Worm (Caenorhabditis elegans) whole organism, L1 larva: ENCODE measurements around the gene str-140.

Experiments
- F16B12.6 ChIP-seq: fragments of 150-350 bp; optimal IDR thresholded peaks from 2 replicates; lab custom pipeline; 2014; ENCODE audit warnings: missing biosample characterization, missing genetic modification characterization
- Y116A8C.19 ChIP-seq: sonication (generic microtip); optimal IDR thresholded peaks from 2 replicates; lab custom pipeline; 2016; ENCODE audit warnings: missing compliant biosample characterization, missing genetic modification characterization, borderline replicate concordance
- ama-1 ChIP-seq: fragments of 150-350 bp; optimal IDR thresholded peaks from 2 replicates; lab custom pipeline; 2014
- blmp-1 ChIP-seq: fragments of 150-350 bp; optimal IDR thresholded peaks from 2 replicates; lab custom pipeline; 2014; ENCODE audit warnings: missing biosample characterization, missing genetic modification characterization
- ceh-8 ChIP-seq: fragments of 200-800 bp; sonication (Bioruptor generic); optimal IDR thresholded peaks from 2 replicates; lab custom pipeline; 2018; ENCODE audit warnings: mild to moderate bottlenecking, missing genetic modification characterization, moderate library complexity, missing compliant biosample characterization
- dpl-1 ChIP-seq, 3 experiments: fragments of 150-350 bp in 2 of 3; sonication (generic microtip) in 1 of 3; optimal IDR thresholded peaks; 2 replicates each; lab custom pipeline; 2014 to 2017; ENCODE audit warnings: missing biosample characterization in 3 of 3, missing genetic modification characterization in 3 of 3, missing genetic modification reagents in 3 of 3
- dsc-1 ChIP-seq: sonication (generic microtip); optimal IDR thresholded peaks from 2 replicates; lab custom pipeline; 2016; ENCODE audit warnings: mild to moderate bottlenecking, missing genetic modification characterization, missing compliant biosample characterization
- elt-2 ChIP-seq: sonication (generic microtip); optimal IDR thresholded peaks from 2 replicates; lab custom pipeline; 2016; ENCODE audit warnings: missing genetic modification characterization, mild to moderate bottlenecking, inconsistent platforms, missing compliant biosample characterization, missing genetic modification reagents
- elt-3 ChIP-seq, 6 experiments: fragments of 150-350 bp in 1 of 6; sonication (generic microtip); optimal IDR thresholded peaks; 2 replicates each; lab custom pipeline; 2017 to 2018; ENCODE audit warnings: missing biosample characterization in 6 of 6, missing genetic modification characterization in 6 of 6, inconsistent platforms in 1 of 6
- fkh-4 ChIP-seq: sonication (generic microtip); optimal IDR thresholded peaks from 2 replicates; lab custom pipeline; 2016; ENCODE audit warnings: missing compliant biosample characterization, missing genetic modification characterization, borderline replicate concordance
- hlh-17 ChIP-seq: fragments of 200-800 bp; sonication (Bioruptor generic); optimal IDR thresholded peaks from 2 replicates; lab custom pipeline; 2018; ENCODE audit warnings: missing genetic modification characterization, mild to moderate bottlenecking, missing compliant biosample characterization, moderate library complexity, borderline replicate concordance
- hpl-2 ChIP-seq: fragments of 150-350 bp; optimal IDR thresholded peaks from 2 replicates; lab custom pipeline; 2014; ENCODE audit warnings: missing biosample characterization, missing genetic modification reagents, missing genetic modification characterization
- mdl-1 ChIP-seq, 2 experiments: fragments of 150-350 bp; optimal IDR thresholded peaks; 2 replicates each; lab custom pipeline; 2014 to 2017; ENCODE audit warnings: missing biosample characterization in 2 of 2, missing genetic modification characterization in 2 of 2, inconsistent platforms in 1 of 2
- mef-2 ChIP-seq: fragments of 150-350 bp; optimal IDR thresholded peaks from 2 replicates; lab custom pipeline; 2014; ENCODE audit warnings: missing biosample characterization, missing genetic modification characterization
- mep-1 ChIP-seq: fragments of 150-350 bp; optimal IDR thresholded peaks from 2 replicates; lab custom pipeline; 2014; ENCODE audit warnings: missing biosample characterization, missing genetic modification characterization
- nhr-19 ChIP-seq: fragments of 200-800 bp; sonication (Bioruptor generic); conservative IDR thresholded peaks from 2 replicates; pipeline ENCODE4 v1.3.6; 2022; ENCODE audit warnings: missing genetic modification characterization, missing compliant biosample characterization
- nhr-20 ChIP-seq: sonication (generic microtip); optimal IDR thresholded peaks from 2 replicates; lab custom pipeline; 2016; ENCODE audit warnings: mild to moderate bottlenecking, missing genetic modification characterization, missing compliant biosample characterization
- nhr-28 ChIP-seq: fragments of 150-350 bp; optimal IDR thresholded peaks from 2 replicates; lab custom pipeline; 2014; ENCODE audit warnings: missing biosample characterization, missing genetic modification characterization
- nhr-71 ChIP-seq: sonication (generic microtip); optimal IDR thresholded peaks from 2 replicates; lab custom pipeline; 2016; ENCODE audit warnings: mild to moderate bottlenecking, missing genetic modification characterization, moderate library complexity, missing compliant biosample characterization
- nhr-77 ChIP-seq: fragments of 150-350 bp; optimal IDR thresholded peaks from 2 replicates; lab custom pipeline; 2014; ENCODE audit warnings: missing biosample characterization, missing genetic modification characterization
- nhr-85 ChIP-seq: sonication (generic microtip); peaks from one replicate; lab custom pipeline; 2016; ENCODE audit warnings: missing genetic modification characterization, inconsistent platforms, missing compliant biosample characterization
- nhr-90 ChIP-seq: sonication (generic microtip); optimal IDR thresholded peaks from 2 replicates; lab custom pipeline; 2016; ENCODE audit warnings: mild to moderate bottlenecking, missing genetic modification characterization, missing compliant biosample characterization; ENCODE audit not compliant: poor library complexity
- pag-3 ChIP-seq: sonication (generic microtip); optimal IDR thresholded peaks from 2 replicates; lab custom pipeline; 2017; ENCODE audit warnings: missing genetic modification characterization, mild to moderate bottlenecking, missing compliant biosample characterization, antibody characterized with exemption, borderline replicate concordance; ENCODE audit not compliant: insufficient read depth
- skn-1 ChIP-seq: fragments of 150-350 bp; optimal IDR thresholded peaks from 2 replicates; lab custom pipeline; 2014; ENCODE audit warnings: missing biosample characterization, missing genetic modification characterization
- sptf-1 ChIP-seq: fragments of 150-350 bp; optimal IDR thresholded peaks from 2 replicates; lab custom pipeline; 2014; ENCODE audit warnings: missing biosample characterization, missing genetic modification characterization
- swsn-7 ChIP-seq: sonication (generic microtip); optimal IDR thresholded peaks from 2 replicates; lab custom pipeline; 2016; ENCODE audit warnings: missing genetic modification characterization, missing compliant biosample characterization
- unc-130 ChIP-seq: fragments of 150-350 bp; optimal IDR thresholded peaks from 2 replicates; lab custom pipeline; 2017; ENCODE audit warnings: missing biosample characterization, missing genetic modification characterization, inconsistent platforms
- unc-30 ChIP-seq: sonication (generic microtip); optimal IDR thresholded peaks from 2 replicates; lab custom pipeline; 2017; ENCODE audit warnings: missing biosample characterization, missing genetic modification characterization
- unc-62 ChIP-seq: fragments of 150-350 bp; optimal IDR thresholded peaks from 2 replicates; lab custom pipeline; 2014; ENCODE audit warnings: missing biosample characterization, missing genetic modification reagents, missing genetic modification characterization
- unc-98 ChIP-seq: fragments of 200-800 bp; sonication (Bioruptor generic); IDR thresholded peaks from 2 replicates; pipeline ENCODE4 v1.3.6; 2022; ENCODE audit warnings: missing genetic modification characterization, missing compliant biosample characterization
- vab-15 ChIP-seq: sonication (generic microtip); optimal IDR thresholded peaks from 2 replicates; lab custom pipeline; 2017; ENCODE audit warnings: missing genotype, mild to moderate bottlenecking, missing genetic modification characterization, missing compliant biosample characterization
- xbp-1 ChIP-seq: sonication (generic microtip); optimal IDR thresholded peaks from 2 replicates; lab custom pipeline; 2016; ENCODE audit warnings: missing genetic modification characterization, missing compliant biosample characterization
- zag-1 ChIP-seq: fragments of 150-350 bp; optimal IDR thresholded peaks from 2 replicates; lab custom pipeline; 2014; ENCODE audit warnings: missing biosample characterization, missing genetic modification characterization
- zip-4 ChIP-seq: fragments of 200-800 bp; sonication (Bioruptor generic); optimal IDR thresholded peaks from 2 replicates; lab custom pipeline; 2018; ENCODE audit warnings: mild to moderate bottlenecking, missing genetic modification characterization, moderate library complexity, missing compliant biosample characterization

Gene str-140

DNA sequence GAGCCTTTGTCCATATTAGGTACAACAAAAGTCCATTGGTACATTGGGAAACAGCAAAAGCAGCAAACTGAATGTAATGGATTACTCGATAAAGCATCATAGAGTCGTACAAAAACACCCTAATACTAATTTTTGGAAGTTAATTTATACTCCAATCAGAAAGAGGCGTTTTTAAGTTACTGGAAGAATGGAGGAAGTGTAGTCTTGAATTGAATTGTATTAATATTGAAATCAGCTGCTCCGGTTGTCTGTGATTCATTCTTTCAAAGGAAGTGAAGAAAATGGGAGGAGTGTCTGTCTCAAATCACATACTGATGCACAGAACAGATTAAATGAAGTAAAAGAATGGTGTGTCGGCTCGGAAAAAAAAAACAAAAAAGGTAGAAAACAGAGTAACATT, 13.9 kb upstream of the str-140 start, which contains the start of gene str-131:
TSS of gene str-131 (minus strand) at position 101 of the 400 bp plus-strand sequence.
- TF ChIP-seq zip-4 (GFP tag; lab: Kevin White, UChicago), result no peak
- no peak for TF ChIP-seq pag-3 (tag; lab: Kevin White, UChicago)
- TF ChIP-seq unc-62 (GFP tag; lab: Kevin White, UChicago), result no peak
- TF ChIP-seq dpl-1 (GFP tag; optimal IDR thresholded peaks at IDR 0.05; lab: Kevin White, UChicago), result no peak
- no peak for TF ChIP-seq vab-15 (tag; lab: Kevin White, UChicago)
- no peak for TF ChIP-seq sptf-1
- TF ChIP-seq nhr-77 (tag; lab: Kevin White, UChicago), result no peak
- TF ChIP-seq F16B12.6 (tag; lab: Kevin White, UChicago), result no peak
- no peak for TF ChIP-seq nhr-28 (tag; lab: Kevin White, UChicago)
- no peak for TF ChIP-seq ama-1 (lab: Kevin White, UChicago)
- no peak for TF ChIP-seq hlh-17 (GFP tag; lab: Kevin White, UChicago)

ce11 chrV:8079813-8080212, 12.1 kb upstream of the str-140 start:
- no peak for TF ChIP-seq fkh-4 (tag; lab: Kevin White, UChicago)
- TF ChIP-seq nhr-19 (GFP tag; lab: Robert Waterston, UW), result peak; percentile 25
- peak; percentile 29 for TF ChIP-seq nhr-90 (tag; lab: Kevin White, UChicago)
- TF ChIP-seq ceh-8 (GFP tag; lab: Kevin White, UChicago), result no peak
- TF ChIP-seq swsn-7 (tag; lab: Kevin White, UChicago), result no peak
- no peak for TF ChIP-seq unc-130 (tag; lab: Kevin White, UChicago)
- peak; percentile 27 for TF ChIP-seq blmp-1
- peak; percentile 86 for TF ChIP-seq nhr-85 (tag; lab: Kevin White, UChicago)
- peak; percentile 65 for TF ChIP-seq nhr-20
- TF ChIP-seq mef-2 (tag; lab: Kevin White, UChicago), result no peak
- no peak for TF ChIP-seq zag-1 (tag; lab: Kevin White, UChicago)
- TF ChIP-seq nhr-71 (tag; lab: Kevin White, UChicago), result peak; percentile 56
- TF ChIP-seq Y116A8C.19 (tag; lab: Kevin White, UChicago), result no peak
- peak in 5 of 6 experiments; percentile 8 to 54 (median 38) for TF ChIP-seq elt-3 (tag; optimal IDR thresholded peaks at IDR 0.05; lab: Kevin White, UChicago)

- no peak for TF ChIP-seq skn-1 (tag; lab: Kevin White, UChicago)
- TF ChIP-seq elt-2 (tag; lab: Kevin White, UChicago), result no peak
- TF ChIP-seq zip-4 (GFP tag; lab: Kevin White, UChicago), result no peak
- TF ChIP-seq unc-30 (tag; lab: Kevin White, UChicago), result no peak
- no peak for TF ChIP-seq sptf-1
- TF ChIP-seq mep-1 (tag; lab: Kevin White, UChicago), result no peak
- TF ChIP-seq hpl-2 (GFP tag; lab: Kevin White, UChicago), result no peak
- TF ChIP-seq mef-2 (tag; lab: Kevin White, UChicago), result no peak
- no peak for TF ChIP-seq unc-130 (tag; lab: Kevin White, UChicago)
- TF ChIP-seq, all 84 proteins: peak for 0
These were observed 8.0 kb upstream of the str-140 start, which contains the start of gene catp-3 for ce11 chrV:8075712-8076111. Gene catp-3 (plus strand): TSS chrV:8076012.

DNA sequence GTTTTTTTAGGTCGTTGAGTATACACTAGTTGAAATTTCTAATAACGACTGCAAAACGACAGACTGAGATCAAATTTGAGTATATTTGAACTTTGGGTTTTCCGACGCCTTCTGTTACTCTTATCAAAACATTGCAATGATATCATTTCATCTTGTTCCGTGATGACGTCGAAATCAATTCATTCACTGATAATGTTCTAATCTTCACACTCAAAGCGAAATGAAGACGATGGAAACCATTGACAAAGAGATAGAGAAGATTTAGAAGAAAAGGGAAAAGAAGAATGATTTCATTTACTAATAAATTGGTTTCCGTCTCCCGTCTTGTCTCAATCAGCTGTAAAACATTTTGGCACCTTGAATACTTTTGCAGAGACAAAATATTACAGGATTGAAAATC, 5.5 kb upstream of the str-140 start:
- peak; percentile 89 for TF ChIP-seq blmp-1
- TF ChIP-seq elt-3 (tag; optimal IDR thresholded peaks at IDR 0.05; lab: Kevin White, UChicago), result peak in 5 of 6 experiments; percentile 78 to 89 (median 86)
- peak; percentile 29 for TF ChIP-seq nhr-20
- peak; percentile 56 for TF ChIP-seq dsc-1 (tag; lab: Kevin White, UChicago)
- no peak for TF ChIP-seq xbp-1 (tag; lab: Kevin White, UChicago)
- TF ChIP-seq nhr-85 (tag; lab: Kevin White, UChicago), result peak; percentile 85
- TF ChIP-seq mdl-1 (tag; optimal IDR thresholded peaks at IDR 0.05; lab: Kevin White, UChicago), result no peak

- TF ChIP-seq unc-98 (GFP tag; lab: Robert Waterston, UW) (no peak), xbp-1 (tag; lab: Kevin White, UChicago) (no peak), dsc-1 (tag; lab: Kevin White, UChicago) (peak; percentile 15), ceh-8 (GFP tag; lab: Kevin White, UChicago) (no peak)
These were observed 4.3 kb upstream of the str-140 start, which contains the start of gene str-144 for ce11 chrV:8072047-8072446. Gene str-144 (minus strand): TSS chrV:8072147.
